Worm (Caenorhabditis elegans) whole organism, midembryonic: Measurements from ENCODE around the gene T02G5.3.

Experiments used
- T22C8.4 ChIP-seq: fragments of 200-800 bp; sonication (Bioruptor generic); IDR thresholded peaks from 2 replicates; pipeline ENCODE4 v1.3.6; 2022; ENCODE audit warnings: missing genetic modification characterization, missing compliant biosample characterization
- cog-1 ChIP-seq: sonication (generic microtip); optimal IDR thresholded peaks from 2 replicates; lab custom pipeline; 2016; ENCODE audit warnings: missing genetic modification characterization, missing compliant biosample characterization
- flt-1 ChIP-seq: fragments of 200-800 bp; sonication (Bioruptor generic); IDR thresholded peaks from 2 replicates; pipeline ENCODE4 v1.3.6; 2022; ENCODE audit warnings: missing genetic modification characterization, missing compliant biosample characterization
- klf-2 ChIP-seq: fragments of 200-800 bp; sonication (Bioruptor generic); conservative IDR thresholded peaks from 2 replicates; pipeline ENCODE4 v1.3.6; 2022; ENCODE audit warnings: missing genetic modification reagents, missing genetic modification characterization, missing compliant biosample characterization
- med-1 ChIP-seq: sonication (generic microtip); optimal IDR thresholded peaks from 2 replicates; lab custom pipeline; 2017; ENCODE audit warnings: missing genetic modification characterization, mild to moderate bottlenecking, missing compliant biosample characterization, antibody characterized with exemption, missing genetic modification reagents; ENCODE audit not compliant: insufficient read depth
- ref-1 ChIP-seq: fragments of 200-800 bp; sonication (Bioruptor generic); conservative IDR thresholded peaks from 2 replicates; pipeline ENCODE4 v1.3.6; 2022; ENCODE audit warnings: missing genetic modification reagents, missing genetic modification characterization, missing compliant biosample characterization
- tab-1 ChIP-seq: fragments of 200-800 bp; sonication (Bioruptor generic); IDR thresholded peaks from 2 replicates; pipeline ENCODE4 v1.3.6; 2022; ENCODE audit warnings: missing genetic modification characterization, missing compliant biosample characterization
- ztf-23 ChIP-seq: fragments of 200-800 bp; sonication (Bioruptor generic); IDR thresholded peaks from 2 replicates; pipeline ENCODE4 v1.3.6; 2022; ENCODE audit warnings: missing genetic modification reagents, missing genetic modification characterization, missing compliant biosample characterization
- ztf-29 ChIP-seq: fragments of 200-800 bp; sonication (Bioruptor generic); IDR thresholded peaks from 2 replicates; pipeline ENCODE4 v1.3.6; 2022; ENCODE audit warnings: missing genetic modification reagents, missing genetic modification characterization, missing compliant biosample characterization

Gene T02G5.3

DNA sequence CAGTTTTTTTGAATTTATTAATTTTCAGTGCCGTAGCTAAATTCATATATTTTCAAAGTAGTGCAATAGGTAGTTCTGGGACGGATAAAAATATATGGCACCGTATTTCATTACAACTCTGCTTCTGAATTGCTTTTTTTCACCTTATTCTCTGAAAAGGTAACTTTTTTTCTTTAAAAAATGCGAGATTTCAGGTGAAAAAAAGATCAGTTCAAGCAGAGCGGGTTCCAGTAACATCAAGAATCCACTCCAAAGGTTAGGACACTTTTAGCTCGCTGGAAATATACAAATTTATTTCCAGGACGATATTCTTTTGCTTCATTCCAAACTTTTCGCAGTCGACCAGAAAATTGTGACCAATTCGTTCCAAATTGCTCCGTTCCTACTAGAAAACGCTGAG lies 54.9 kb downstream of the T02G5.3 start, which contains the start of gene T07F8.1:
Gene T07F8.1 (plus strand): TSS at position 301 of the 400 bp plus-strand sequence.
- TF ChIP-seq med-1 (GFP tag; lab: Kevin White, UChicago) (no peak), ztf-29 (GFP tag; lab: Robert Waterston, UW) (no peak), ztf-23 (GFP tag; lab: Robert Waterston, UW) (no peak), cog-1 (tag; lab: Kevin White, UChicago) (no peak), T22C8.4 (GFP tag; lab: Robert Waterston, UW) (no peak), flt-1 (GFP tag; lab: Robert Waterston, UW) (no peak), klf-2 (no peak), ref-1 (GFP tag; lab: Robert Waterston, UW) (no peak), tab-1 (GFP tag; lab: Robert Waterston, UW) (no peak)
